Fruit fly (Drosophila melanogaster): ENCODE results near the gene CG9813.

DNA sequence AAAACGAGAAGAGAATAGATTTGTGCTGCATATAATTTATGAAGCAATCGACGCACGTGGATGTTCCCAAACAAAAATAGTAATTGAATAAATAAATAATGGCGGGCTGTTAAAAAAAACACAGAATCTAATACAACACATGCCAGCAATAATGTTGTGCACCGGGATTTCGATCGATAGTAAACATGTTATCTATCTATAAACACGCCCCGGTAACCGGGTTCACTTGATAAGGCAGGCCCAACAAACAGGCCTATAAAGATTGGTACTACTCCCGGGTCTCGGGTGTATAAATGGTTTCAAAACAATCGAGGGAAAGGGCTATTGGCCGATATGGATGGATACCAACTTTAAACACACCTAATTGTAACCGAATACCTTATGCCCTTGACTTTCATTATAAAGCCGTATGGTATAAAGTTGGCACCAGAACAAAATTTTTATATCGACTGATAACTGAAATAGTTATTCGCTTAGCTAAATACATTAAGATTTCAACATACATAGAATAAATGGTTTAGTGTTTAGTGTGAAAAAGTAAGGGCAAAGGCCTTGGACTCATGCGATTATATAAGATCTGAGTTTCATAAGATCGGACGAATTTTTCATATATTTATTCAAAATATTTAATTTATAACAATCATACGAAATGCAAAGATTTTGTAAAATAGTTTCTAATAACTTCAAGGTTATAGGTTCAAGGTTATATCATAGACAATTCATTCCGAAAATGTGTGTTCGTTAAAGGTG is 13.7 kb downstream of the CG9813 start:
- TF ChIP-seq fru (GFP tag; optimal IDR thresholded peaks at IDR 0.05) (no peak), N (GFP tag; optimal IDR thresholded peaks at IDR 0.05) (no peak), Vsx2 (GFP tag; optimal IDR thresholded peaks at IDR 0.05; ENCODE audit: partially characterized antibody) (no peak), br (GFP tag; optimal IDR thresholded peaks at IDR 0.05) (no peak), Dfd (GFP tag; optimal IDR thresholded peaks at IDR 0.05) (no peak), lola (GFP tag; optimal IDR thresholded peaks at IDR 0.05) (no peak), HLH106 (tag; optimal IDR thresholded peaks at IDR 0.05) (no peak), foxo (GFP tag; optimal IDR thresholded peaks at IDR 0.05) (no peak), woc (GFP tag; optimal IDR thresholded peaks at IDR 0.05) (no peak), GATAd (GFP tag; optimal IDR thresholded peaks at IDR 0.05) (no peak), tai (GFP tag; optimal IDR thresholded peaks at IDR 0.05) (no peak)

Data from whole organism, wandering third instar larva.